Worm (Caenorhabditis elegans) whole organism, L4/young adult: ENCODE measurements around the gene lgl-1.

Experiments used
- dao-5 ChIP-seq: sonication (generic microtip); optimal IDR thresholded peaks from 2 replicates; lab custom pipeline; 2016; ENCODE audit warnings: missing genotype, missing genetic modification characterization, moderate library complexity, missing compliant biosample characterization
- him-1 ChIP-seq: sonication (generic microtip); optimal IDR thresholded peaks from 2 replicates; lab custom pipeline; 2016; ENCODE audit warnings: missing genotype, missing genetic modification reagents, missing genetic modification characterization, missing compliant biosample characterization

DNA sequence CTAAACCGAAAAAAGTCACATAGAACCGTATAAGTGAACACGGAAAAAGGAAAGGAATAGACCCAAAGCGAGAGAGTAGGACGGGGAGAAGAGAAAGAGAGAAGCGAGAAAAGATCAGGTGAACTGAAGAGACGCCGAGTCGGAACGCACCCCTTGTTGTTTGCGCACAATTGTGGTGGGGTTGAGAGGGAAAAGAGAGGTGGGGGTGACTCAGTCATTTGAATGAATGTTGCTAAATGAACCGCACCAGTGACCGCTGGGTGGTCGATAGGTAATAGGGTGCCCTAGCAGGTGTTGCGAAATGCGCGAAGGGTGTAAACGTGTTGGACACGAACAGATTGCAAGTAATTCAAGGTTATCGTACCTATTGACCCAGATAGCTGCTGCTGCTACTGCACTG is at the start of gene lgl-1:
- TF ChIP-seq him-1 (tag; lab: Kevin White, UChicago) (no peak), dao-5 (tag; lab: Kevin White, UChicago) (no peak)
